Worm (Caenorhabditis elegans) whole organism, young adult: ENCODE measurements around the gene F18A12.7.
A peak's percentile ranks its signal among the peaks of the same experiment; 100 is the strongest.
"Not testable (repeated sequence)": the region's sequence is repeated elsewhere in the genome, so short reads cannot be mapped to it uniquely, and the experiment has no call there.

Experiments used
- B0261.1 ChIP-seq: sonication (generic microtip); optimal IDR thresholded peaks from 2 replicates; lab custom pipeline; 2016; ENCODE audit warnings: mild to moderate bottlenecking, missing genetic modification characterization, moderate library complexity, missing compliant biosample characterization
- D2030.7 ChIP-seq: fragments of 200-800 bp; sonication (Bioruptor generic); IDR thresholded peaks from 2 replicates; pipeline ENCODE4 v1.3.6; 2022; ENCODE audit warnings: missing genetic modification reagents, missing genetic modification characterization, missing compliant biosample characterization
- F33H1.4 ChIP-seq: fragments of 200-800 bp; sonication (Bioruptor generic); IDR thresholded peaks from 2 replicates; pipeline ENCODE4 v1.3.6; 2022; ENCODE audit warnings: missing genetic modification reagents, missing genetic modification characterization, missing compliant biosample characterization
- F55B11.4 ChIP-seq: sonication (generic microtip); optimal IDR thresholded peaks from 2 replicates; lab custom pipeline; 2016; ENCODE audit warnings: missing compliant biosample characterization, missing genetic modification characterization, borderline replicate concordance; ENCODE audit not compliant: insufficient read depth
- T07F8.4 ChIP-seq: sonication (generic microtip); optimal IDR thresholded peaks from 2 replicates; lab custom pipeline; 2016; ENCODE audit warnings: mild to moderate bottlenecking, missing genetic modification characterization, moderate library complexity, missing compliant biosample characterization
- Y95B8A.8 ChIP-seq: fragments of 200-800 bp; sonication (Bioruptor generic); IDR thresholded peaks from 2 replicates; pipeline ENCODE4 v1.3.6; 2022; ENCODE audit warnings: missing genetic modification reagents, missing genetic modification characterization, missing compliant biosample characterization
- aptf-2 ChIP-seq: fragments of 200-800 bp; sonication (Bioruptor generic); conservative IDR thresholded peaks from 2 replicates; pipeline ENCODE4 v1.3.6; 2022; ENCODE audit warnings: missing genetic modification reagents, missing genetic modification characterization, missing compliant biosample characterization
- attf-6 ChIP-seq: fragments of 200-800 bp; sonication (Bioruptor generic); IDR thresholded peaks from 2 replicates; pipeline ENCODE4 v1.3.6; 2022; ENCODE audit warnings: missing genetic modification reagents, missing genetic modification characterization, missing compliant biosample characterization
- cebp-2 ChIP-seq: fragments of 200-800 bp; sonication (Bioruptor generic); IDR thresholded peaks from 2 replicates; pipeline ENCODE4 v1.3.6; 2022; ENCODE audit warnings: missing genetic modification characterization, missing compliant biosample characterization
- ceh-40 ChIP-seq: fragments of 200-800 bp; sonication (Bioruptor generic); IDR thresholded peaks from 2 replicates; pipeline ENCODE4 v1.3.6; 2022; ENCODE audit warnings: missing genetic modification characterization, missing compliant biosample characterization
- ceh-91 ChIP-seq: fragments of 200-800 bp; sonication (Bioruptor generic); IDR thresholded peaks from 2 replicates; pipeline ENCODE4 v1.3.6; 2022; ENCODE audit warnings: missing genetic modification reagents, missing genetic modification characterization, missing compliant biosample characterization
- chd-7 ChIP-seq: sonication (generic microtip); optimal IDR thresholded peaks from 2 replicates; lab custom pipeline; 2016; ENCODE audit warnings: mild to moderate bottlenecking, missing genetic modification characterization, moderate library complexity, missing compliant biosample characterization
- die-1 ChIP-seq: sonication (generic microtip); optimal IDR thresholded peaks from 2 replicates; lab custom pipeline; 2016; ENCODE audit warnings: missing genotype, mild to moderate bottlenecking, missing genetic modification characterization, missing compliant biosample characterization
- dpff-1 ChIP-seq: sonication (generic microtip); optimal IDR thresholded peaks from 2 replicates; lab custom pipeline; 2017; ENCODE audit warnings: mild to moderate bottlenecking, missing genetic modification characterization, missing compliant biosample characterization
- egl-18 ChIP-seq: fragments of 200-800 bp; sonication (Bioruptor generic); IDR thresholded peaks from 2 replicates; pipeline ENCODE4 v1.3.6; 2022; ENCODE audit warnings: missing genetic modification reagents, missing genetic modification characterization, missing compliant biosample characterization
- egrh-3 ChIP-seq: fragments of 200-800 bp; sonication (Bioruptor generic); IDR thresholded peaks from 2 replicates; pipeline ENCODE4 v1.3.6; 2022; ENCODE audit warnings: missing genetic modification reagents, missing genetic modification characterization, missing compliant biosample characterization
- ekl-4 ChIP-seq: fragments of 200-800 bp; sonication (Bioruptor generic); IDR thresholded peaks from 2 replicates; pipeline ENCODE4 v1.3.6; 2022; ENCODE audit warnings: missing genetic modification reagents, missing genetic modification characterization, missing compliant biosample characterization
- hsf-1 ChIP-seq: fragments of 200-800 bp; sonication (Bioruptor generic); IDR thresholded peaks from 2 replicates; pipeline ENCODE4 v1.3.6; 2022; ENCODE audit warnings: missing genetic modification reagents, missing genetic modification characterization, missing compliant biosample characterization
- let-526 ChIP-seq: fragments of 200-800 bp; sonication (Bioruptor generic); IDR thresholded peaks from 2 replicates; pipeline ENCODE4 v1.3.6; 2022; ENCODE audit warnings: missing genetic modification reagents, missing genetic modification characterization, missing compliant biosample characterization
- lin-54 ChIP-seq: fragments of 200-800 bp; sonication (Bioruptor generic); optimal IDR thresholded peaks from 2 replicates; lab custom pipeline; 2018; ENCODE audit warnings: mild to moderate bottlenecking, missing genetic modification characterization, missing compliant biosample characterization
- lsl-1 ChIP-seq: fragments of 200-800 bp; sonication (Bioruptor generic); optimal IDR thresholded peaks from 2 replicates; lab custom pipeline; 2018; ENCODE audit warnings: mild to moderate bottlenecking, missing genetic modification characterization, moderate library complexity, missing compliant biosample characterization
- lsy-27 ChIP-seq: sonication (generic microtip); optimal IDR thresholded peaks from 2 replicates; lab custom pipeline; 2017; ENCODE audit warnings: missing genetic modification characterization, mild to moderate bottlenecking, missing compliant biosample characterization, antibody characterized with exemption, missing genotype, borderline replicate concordance; ENCODE audit not compliant: insufficient read depth
- madf-6 ChIP-seq: fragments of 200-800 bp; sonication (Bioruptor generic); IDR thresholded peaks from 2 replicates; pipeline ENCODE4 v1.3.6; 2022; ENCODE audit warnings: missing genetic modification reagents, missing genetic modification characterization, missing compliant biosample characterization
- mel-28 ChIP-seq: sonication (generic microtip); optimal IDR thresholded peaks from 2 replicates; lab custom pipeline; 2016; ENCODE audit warnings: borderline replicate concordance, mild to moderate bottlenecking, missing genetic modification characterization, missing compliant biosample characterization
- nfyb-1 ChIP-seq: fragments of 200-800 bp; sonication (Bioruptor generic); IDR thresholded peaks from 2 replicates; pipeline ENCODE4 v1.3.6; 2022; ENCODE audit warnings: missing genetic modification reagents, missing genetic modification characterization, missing compliant biosample characterization
- nhr-90 ChIP-seq: sonication (generic microtip); optimal IDR thresholded peaks from 2 replicates; lab custom pipeline; 2016; ENCODE audit warnings: missing genotype, mild to moderate bottlenecking, missing genetic modification characterization, missing compliant biosample characterization
- pha-4 ChIP-seq: fragments of 150-350 bp; sonication (generic microtip); optimal IDR thresholded peaks from 2 replicates; lab custom pipeline; 2014; ENCODE audit warnings: missing biosample characterization, missing genetic modification reagents, missing genetic modification characterization
- rcor-1 ChIP-seq: fragments of 200-800 bp; sonication (Bioruptor generic); IDR thresholded peaks from 2 replicates; pipeline ENCODE4 v1.3.6; 2022; ENCODE audit warnings: missing genetic modification reagents, missing genetic modification characterization, missing compliant biosample characterization
- rec-8 ChIP-seq, 2 experiments: sonication (generic microtip); optimal IDR thresholded peaks; 2 replicates each; lab custom pipeline; 2016; ENCODE audit warnings: mild to moderate bottlenecking in 2 of 2, missing genetic modification characterization in 2 of 2, missing genetic modification reagents in 2 of 2, missing genotype in 2 of 2, missing biosample characterization in 1 of 2, missing compliant biosample characterization in 1 of 2, moderate library complexity in 1 of 2
- snpc-3.4 ChIP-seq: sonication (generic microtip); optimal IDR thresholded peaks from 2 replicates; lab custom pipeline; 2017; ENCODE audit warnings: missing genetic modification characterization, mild to moderate bottlenecking, missing compliant biosample characterization, antibody characterized with exemption, moderate library complexity, missing genotype, missing genetic modification reagents
- snpc-4 ChIP-seq, 5 experiments: fragments of 150-350 bp in 1 of 5; sonication (generic microtip) in 4 of 5; optimal IDR thresholded peaks; 2 replicates each; lab custom pipeline; 2014 to 2018; ENCODE audit warnings: missing genetic modification characterization in 5 of 5, missing biosample characterization in 3 of 5, antibody characterized with exemption in 2 of 5, mild to moderate bottlenecking in 2 of 5, missing compliant biosample characterization in 2 of 5, missing genotype in 2 of 5, moderate library complexity in 2 of 5, missing genetic modification reagents in 1 of 5
- unc-130 ChIP-seq: sonication (generic microtip); optimal IDR thresholded peaks from 2 replicates; lab custom pipeline; 2016; ENCODE audit warnings: missing genetic modification reagents, missing genetic modification characterization, missing compliant biosample characterization
- ztf-26 ChIP-seq: sonication (generic microtip); optimal IDR thresholded peaks from 2 replicates; lab custom pipeline; 2017; ENCODE audit warnings: missing genetic modification characterization, missing compliant biosample characterization
- ztf-3 ChIP-seq: fragments of 200-800 bp; sonication (Bioruptor generic); optimal IDR thresholded peaks from 2 replicates; lab custom pipeline; 2018; ENCODE audit warnings: mild to moderate bottlenecking, missing genetic modification characterization, missing compliant biosample characterization

F18A12.7 gene

ce11 chrII:3449514-3449913, 35.2 kb upstream of the F18A12.7 start, which contains the start of gene C16C8.14:
Gene C16C8.14, plus strand, starts transcription at chrII:3449814.
- not testable (repeated sequence) for TF ChIP-seq rec-8 (tag; optimal IDR thresholded peaks at IDR 0.05; lab: Kevin White, UChicago); attf-6 (GFP tag; lab: Robert Waterston, UW); cebp-2 (GFP tag; lab: Robert Waterston, UW)

DNA sequence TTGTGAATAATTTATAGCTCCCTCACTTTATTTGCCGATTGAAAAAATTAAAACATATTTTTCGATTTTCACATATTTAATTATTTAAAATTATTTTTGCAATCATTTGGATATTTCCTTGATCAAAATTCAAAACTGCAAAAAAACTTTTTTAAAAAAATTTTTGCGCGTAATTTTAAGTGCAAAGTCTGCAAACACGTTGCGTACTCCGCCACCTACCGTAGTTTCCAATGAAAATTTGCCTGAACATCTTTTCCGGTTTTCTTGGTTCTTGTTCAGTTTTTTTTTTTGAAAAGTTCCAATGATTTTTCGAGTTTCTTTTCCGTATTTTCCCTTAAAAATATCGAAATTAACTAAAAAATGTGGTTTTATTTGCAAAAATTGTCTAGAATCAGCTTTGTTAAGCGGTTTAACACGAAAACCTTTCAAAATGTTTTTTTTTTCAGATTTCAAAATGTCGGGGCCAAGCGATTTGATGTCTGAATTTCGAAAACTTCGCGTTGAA, 34.5 kb upstream of the F18A12.7 start, which contains the start of gene C16C8.25:
C16C8.25 (plus strand) TSS at position 455 of the 505 bp plus-strand sequence.
- TF ChIP-seq unc-130 (GFP tag; lab: Kevin White, UChicago) (no peak), egl-18 (no peak), D2030.7 (GFP tag; lab: Robert Waterston, UW) (0 out of 2 replicates have a peak, but pooled peaks have one; percentile 33), ztf-26 (no peak), snpc-3.4 (tag; lab: Kevin White, UChicago) (no peak), egrh-3 (GFP tag; lab: Robert Waterston, UW) (no peak), T07F8.4 (tag; lab: Kevin White, UChicago) (no peak), aptf-2 (GFP tag; lab: Robert Waterston, UW) (no peak), die-1 (tag; lab: Kevin White, UChicago) (no peak), mel-28 (tag; lab: Kevin White, UChicago) (no peak), madf-6 (GFP tag; lab: Robert Waterston, UW) (peak; percentile 60; the same call in 1 of the 2 replicates), ekl-4 (GFP tag; lab: Robert Waterston, UW) (no peak), Y95B8A.8 (no peak), lsl-1 (GFP tag; lab: Kevin White, UChicago) (peak; percentile 72), hsf-1 (no peak), F55B11.4 (tag; lab: Kevin White, UChicago) (no peak)

DNA sequence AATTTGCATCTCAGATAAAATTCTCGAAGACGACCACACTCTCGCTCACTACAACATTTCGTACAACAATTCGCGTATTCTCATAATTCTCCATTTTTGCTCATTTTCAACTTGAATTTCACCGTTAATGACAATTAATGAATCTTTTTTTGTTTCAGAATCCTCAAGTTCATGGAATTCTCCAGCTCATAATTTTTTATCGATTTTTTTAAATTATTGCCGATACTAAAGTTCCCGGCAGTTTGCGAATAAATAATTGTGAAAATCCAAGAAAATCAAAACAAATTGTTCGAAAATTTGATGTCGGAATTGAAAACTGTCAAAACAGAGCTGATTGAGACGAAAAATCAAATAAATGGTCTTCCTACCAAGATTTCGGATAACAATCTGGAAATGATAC, 33.6 kb upstream of the F18A12.7 start, which contains the start of gene C16C8.21:
C16C8.21 (plus strand) TSS at position 301 of the 400 bp plus-strand sequence.
- no peak for TF ChIP-seq ceh-40 (GFP tag; lab: Robert Waterston, UW)
- TF ChIP-seq rec-8 (tag; optimal IDR thresholded peaks at IDR 0.05; lab: Kevin White, UChicago) = no peak
- no peak for TF ChIP-seq nhr-90
- TF ChIP-seq rcor-1 (GFP tag; lab: Robert Waterston, UW) = no peak
- TF ChIP-seq ceh-91 (GFP tag; lab: Robert Waterston, UW) = no peak
- no peak for TF ChIP-seq B0261.1 (tag; lab: Kevin White, UChicago)

DNA sequence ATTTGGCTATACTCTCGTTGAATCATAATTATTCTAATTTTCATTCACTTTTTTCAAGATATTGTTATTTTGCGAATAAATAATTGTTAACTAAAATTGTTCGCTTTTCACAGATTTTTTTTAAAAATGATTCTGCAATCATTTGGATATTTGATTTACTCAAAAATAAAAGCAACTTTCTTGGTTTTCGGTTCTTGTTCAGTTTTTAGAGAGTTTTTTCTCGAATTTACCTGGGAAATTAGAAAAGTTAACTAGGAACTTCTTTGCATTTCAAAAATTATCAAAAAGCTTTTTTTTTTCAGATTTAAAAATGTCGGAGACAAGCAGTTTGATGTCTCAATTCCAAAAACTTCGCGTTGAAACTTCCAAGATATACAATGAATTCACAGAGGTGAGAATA, 32.4 kb upstream of the F18A12.7 start, which contains the start of the genes C16C8.20 and gldi-6:
C16C8.20 (plus strand) TSS at position 301 of the 400 bp plus-strand sequence.
gldi-6 (plus strand) TSS at position 301 of the 400 bp plus-strand sequence.
- TF ChIP-seq dpff-1 (tag; lab: Kevin White, UChicago) (no peak), ceh-91 (GFP tag; lab: Robert Waterston, UW) (no peak), pha-4 (tag; lab: Kevin White, UChicago) (no peak), Y95B8A.8 (no peak), die-1 (tag; lab: Kevin White, UChicago) (no peak), lin-54 (GFP tag; lab: Kevin White, UChicago) (no peak), nfyb-1 (GFP tag; lab: Robert Waterston, UW) (no peak), chd-7 (no peak), T07F8.4 (tag; lab: Kevin White, UChicago) (no peak), lsy-27 (tag; lab: Kevin White, UChicago) (no peak), snpc-4 (GFP tag; optimal IDR thresholded peaks at IDR 0.05; lab: Kevin White, UChicago) (no peak), snpc-4 (tag; optimal IDR thresholded peaks at IDR 0.05; lab: Kevin White, UChicago) (no peak), let-526 (GFP tag; lab: Robert Waterston, UW) (no peak), ztf-3 (no peak), lsl-1 (GFP tag; lab: Kevin White, UChicago) (no peak), F33H1.4 (GFP tag; lab: Robert Waterston, UW) (no peak)
- TF ChIP-seq, all 124 proteins: peak for 0
